Fruit fly (Drosophila melanogaster) whole organism, adult: ENCODE measurements around the gene betaCOP.
A peak's percentile ranks its signal among the peaks of the same experiment; 100 is the strongest.

ENCODE experiments used
- CG11617 ChIP-seq: fragments of 200-800 bp; sonication (Bioruptor generic); optimal IDR thresholded peaks from 2 replicates; lab custom pipeline; 2017; ENCODE audit warnings: mild to moderate bottlenecking, missing biosample characterization, missing genetic modification reagents, missing genetic modification characterization
- CG12768 ChIP-seq: fragments of 200-800 bp; sonication (Bioruptor generic); optimal IDR thresholded peaks from 2 replicates; lab custom pipeline; 2017; ENCODE audit warnings: missing biosample characterization, missing genetic modification characterization, mild to moderate bottlenecking, moderate library complexity, missing genetic modification reagents
- CG14711 ChIP-seq: fragments of 200-800 bp; sonication (Bioruptor generic); optimal IDR thresholded peaks from 2 replicates; lab custom pipeline; 2018; ENCODE audit warnings: missing biosample characterization, mild to moderate bottlenecking, missing genetic modification characterization, moderate library complexity
- CG1620 ChIP-seq: fragments of 200-800 bp; sonication (Bioruptor generic); optimal IDR thresholded peaks from 2 replicates; lab custom pipeline; 2016; ENCODE audit warnings: missing biosample characterization, missing genetic modification characterization
- CG33017 ChIP-seq: fragments of 200-800 bp; sonication (Bioruptor generic); optimal IDR thresholded peaks from 2 replicates; lab custom pipeline; 2018; ENCODE audit warnings: missing biosample characterization, mild to moderate bottlenecking, missing genetic modification characterization, moderate library complexity
- CG5204 ChIP-seq: fragments of 200-800 bp; sonication (Bioruptor generic); optimal IDR thresholded peaks from 2 replicates; lab custom pipeline; 2016; ENCODE audit warnings: missing biosample characterization, missing genetic modification characterization
- CG7045 ChIP-seq: fragments of 200-800 bp; sonication (Bioruptor generic); optimal IDR thresholded peaks from 2 replicates; lab custom pipeline; 2017; ENCODE audit warnings: missing biosample characterization, mild to moderate bottlenecking, missing genetic modification characterization
- CG7101 ChIP-seq: fragments of 200-800 bp; sonication (Bioruptor generic); optimal IDR thresholded peaks from 2 replicates; lab custom pipeline; 2018; ENCODE audit warnings: missing biosample characterization, mild to moderate bottlenecking, missing genetic modification characterization, moderate library complexity
- Clk ChIP-seq: fragments of 200-800 bp; sonication (Bioruptor generic); optimal IDR thresholded peaks from 2 replicates; lab custom pipeline; 2017; ENCODE audit warnings: missing biosample characterization, missing genetic modification characterization
- Crg-1 ChIP-seq: fragments of 200-800 bp; sonication (Bioruptor generic); optimal IDR thresholded peaks from 2 replicates; lab custom pipeline; 2016; ENCODE audit warnings: missing biosample characterization, missing genetic modification characterization
- Hr96 ChIP-seq: fragments of 200-800 bp; sonication (Bioruptor generic); optimal IDR thresholded peaks from 2 replicates; lab custom pipeline; 2016; ENCODE audit warnings: missing biosample characterization, missing genetic modification characterization
- Mnt ChIP-seq: fragments of 200-800 bp; sonication (Bioruptor generic); optimal IDR thresholded peaks from 2 replicates; lab custom pipeline; 2016; ENCODE audit warnings: missing biosample characterization, mild to moderate bottlenecking, missing genetic modification characterization
- bab1 ChIP-seq: fragments of 200-800 bp; sonication (Bioruptor generic); optimal IDR thresholded peaks from 3 replicates; lab custom pipeline; 2019; ENCODE audit warnings: missing biosample characterization, mild to moderate bottlenecking, missing genetic modification characterization, moderate library complexity
- cic ChIP-seq: fragments of 200-800 bp; sonication (Bioruptor generic); optimal IDR thresholded peaks from 2 replicates; lab custom pipeline; 2017; ENCODE audit warnings: missing biosample characterization, mild to moderate bottlenecking, missing genetic modification characterization, moderate library complexity
- cnc ChIP-seq, 2 experiments: fragments of >200 bp; optimal IDR thresholded peaks; 2 replicates each; lab custom pipeline; 2017
- kay ChIP-seq: fragments of 200-800 bp; sonication (Bioruptor generic); peaks from one replicate; lab custom pipeline; 2016; ENCODE audit warnings: missing biosample characterization, missing genetic modification characterization, borderline replicate concordance
- ovo ChIP-seq: fragments of 200-800 bp; sonication (Bioruptor generic); optimal IDR thresholded peaks from 2 replicates; lab custom pipeline; 2016; ENCODE audit warnings: missing biosample characterization, missing genetic modification characterization
- pad ChIP-seq: fragments of 200-800 bp; sonication (Bioruptor generic); optimal IDR thresholded peaks from 3 replicates; lab custom pipeline; 2017; ENCODE audit warnings: missing biosample characterization, missing genetic modification characterization, mild to moderate bottlenecking, moderate library complexity, missing genetic modification reagents
- tj ChIP-seq: fragments of 200-800 bp; sonication (Bioruptor generic); optimal IDR thresholded peaks from 3 replicates; lab custom pipeline; 2017; ENCODE audit warnings: missing biosample characterization, mild to moderate bottlenecking, missing genetic modification characterization, moderate library complexity
- toe ChIP-seq: fragments of 200-800 bp; sonication (Bioruptor generic); optimal IDR thresholded peaks from 2 replicates; lab custom pipeline; 2016; ENCODE audit warnings: missing biosample characterization, missing genetic modification characterization

betaCOP gene

DNA sequence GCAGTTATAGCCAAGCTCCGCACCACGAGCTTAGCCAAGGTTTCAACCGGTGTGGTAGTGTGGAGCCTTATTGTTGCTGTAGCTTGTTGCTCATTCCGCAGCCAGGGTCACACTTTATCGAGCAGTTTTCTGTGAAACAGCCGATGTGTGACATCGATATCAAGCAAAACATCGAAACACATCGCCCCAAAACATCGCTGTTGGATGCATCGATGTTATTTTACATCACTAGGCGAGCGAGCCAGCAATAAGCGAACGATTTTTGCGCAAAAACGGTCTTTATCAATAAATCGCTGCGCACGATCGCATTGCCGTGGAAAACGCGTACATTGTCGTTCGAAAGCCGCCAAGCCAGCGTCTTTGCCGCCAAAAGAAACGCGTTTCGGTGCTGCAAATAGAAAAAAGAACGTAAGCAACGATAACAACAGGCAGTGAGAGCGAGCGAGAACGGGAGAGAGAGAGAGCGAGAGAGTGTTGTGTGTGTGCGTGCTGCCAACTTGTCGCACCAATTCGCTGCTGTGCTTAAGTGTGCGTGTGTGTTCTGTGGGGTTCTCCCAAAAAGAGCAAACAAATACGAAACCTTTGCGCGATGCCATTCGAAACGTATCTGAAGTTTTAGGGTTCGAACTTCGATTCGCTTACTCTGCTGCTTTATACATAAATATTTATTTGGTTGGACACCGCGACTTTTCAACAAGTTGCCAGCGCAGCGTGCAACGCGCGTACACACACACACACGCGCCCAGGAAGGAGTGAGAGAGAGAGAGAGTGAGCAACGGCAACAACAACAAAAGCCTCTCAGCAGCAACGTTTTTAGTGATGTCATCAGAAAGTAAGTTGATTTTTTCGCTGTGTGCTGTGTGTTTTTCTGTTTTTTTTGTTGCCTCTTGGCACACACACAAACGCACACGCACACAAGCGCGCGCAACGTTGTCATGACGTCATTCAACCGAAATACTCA is 14.0 kb downstream of the betaCOP start:
- TF ChIP-seq pad (GFP tag; lab: Kevin White, UChicago) (peak; percentile 3), CG1620 (GFP tag; lab: Kevin White, UChicago) (peak; percentile 61), toe (GFP tag; lab: Kevin White, UChicago) (no peak), CG5204 (GFP tag; lab: Kevin White, UChicago) (no peak), ovo (GFP tag; lab: Kevin White, UChicago) (no peak), cnc (optimal IDR thresholded peaks at IDR 0.05; lab: Kevin White, UChicago) (no peak), CG7045 (GFP tag; lab: Kevin White, UChicago) (no peak), Clk (GFP tag; lab: Kevin White, UChicago) (no peak), Mnt (peak; percentile 55), CG33017 (tag; lab: Kevin White, UChicago) (no peak), CG14711 (peak; percentile 12), CG11617 (GFP tag; lab: Kevin White, UChicago) (peak; percentile 54), CG7101 (tag; lab: Kevin White, UChicago) (peak; percentile 22), kay (GFP tag; lab: Kevin White, UChicago) (no peak), Hr96 (no peak), cic (GFP tag; lab: Kevin White, UChicago) (peak; percentile 27), tj (peak; percentile 93), Crg-1 (GFP tag; lab: Kevin White, UChicago) (peak; percentile 28), bab1 (GFP tag; lab: Kevin White, UChicago) (peak; percentile 40), CG12768 (GFP tag; lab: Kevin White, UChicago) (no peak)

DNA sequence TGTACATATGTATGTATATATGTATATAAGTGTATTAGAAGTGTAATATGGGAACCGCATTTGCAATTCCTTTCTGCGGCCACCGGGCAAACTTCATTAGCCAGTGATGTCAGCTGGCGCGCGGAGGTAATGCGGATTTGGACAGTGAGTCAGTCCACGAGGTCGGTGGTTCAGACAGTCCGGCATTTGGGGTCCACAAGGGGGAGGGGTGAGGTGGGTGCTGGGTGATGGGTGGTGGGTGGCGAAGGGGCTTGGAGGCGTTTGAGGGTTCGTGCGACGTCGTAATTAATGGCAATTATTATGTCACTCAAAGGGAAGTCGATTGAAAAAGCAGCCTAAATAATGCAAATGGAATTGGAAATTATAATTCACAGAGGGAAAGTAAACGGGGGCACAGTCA is 15.3 kb downstream of the betaCOP start:
- TF ChIP-seq Mnt: no peak
- TF ChIP-seq toe (GFP tag; lab: Kevin White, UChicago): no peak
- TF ChIP-seq Clk (GFP tag; lab: Kevin White, UChicago): no peak
- TF ChIP-seq pad (GFP tag; lab: Kevin White, UChicago): no peak
- no peak for TF ChIP-seq CG14711
- TF ChIP-seq bab1 (GFP tag; lab: Kevin White, UChicago): no peak
- TF ChIP-seq CG12768 (GFP tag; lab: Kevin White, UChicago): peak; percentile 89
- TF ChIP-seq CG1620 (GFP tag; lab: Kevin White, UChicago): no peak
- peak; percentile 42 for TF ChIP-seq cic (GFP tag; lab: Kevin White, UChicago)
- TF ChIP-seq ovo (GFP tag; lab: Kevin White, UChicago): peak; percentile 18
- TF ChIP-seq tj: peak; percentile 34

DNA sequence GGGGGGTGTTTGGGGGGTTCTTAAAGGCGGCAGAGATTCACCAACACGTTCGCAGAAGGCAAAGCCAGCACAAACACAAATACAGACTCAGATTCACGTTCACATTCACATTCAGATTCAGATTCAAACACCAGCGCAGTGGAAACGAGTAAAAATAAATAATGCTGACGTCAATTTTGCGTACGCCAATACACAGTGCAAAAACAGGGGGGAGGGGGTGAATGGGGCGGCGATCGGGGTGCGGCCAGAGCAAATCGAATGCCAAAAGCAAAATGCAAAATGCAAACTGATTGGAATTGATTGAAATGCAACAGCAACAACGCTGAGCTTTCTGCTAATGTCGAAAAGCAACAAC is 16.4 kb downstream of the betaCOP start:
- no peak for TF ChIP-seq CG14711
- no peak for TF ChIP-seq CG11617 (GFP tag; lab: Kevin White, UChicago)
- TF ChIP-seq toe (GFP tag; lab: Kevin White, UChicago): no peak
- TF ChIP-seq ovo (GFP tag; lab: Kevin White, UChicago): no peak
- TF ChIP-seq Mnt: no peak
- no peak for TF ChIP-seq CG7045 (GFP tag; lab: Kevin White, UChicago)
- TF ChIP-seq kay (GFP tag; lab: Kevin White, UChicago): peak; percentile 71
- no peak for TF ChIP-seq CG7101 (tag; lab: Kevin White, UChicago)
- TF ChIP-seq CG33017 (tag; lab: Kevin White, UChicago): no peak
- TF ChIP-seq cnc (optimal IDR thresholded peaks at IDR 0.05; lab: Kevin White, UChicago): no peak
- TF ChIP-seq Hr96: no peak
- TF ChIP-seq CG1620 (GFP tag; lab: Kevin White, UChicago): no peak
- peak; percentile 19 for TF ChIP-seq CG12768 (GFP tag; lab: Kevin White, UChicago)
- TF ChIP-seq pad (GFP tag; lab: Kevin White, UChicago): no peak
- no peak for TF ChIP-seq bab1 (GFP tag; lab: Kevin White, UChicago)
- TF ChIP-seq Crg-1 (GFP tag; lab: Kevin White, UChicago): no peak
- peak; percentile 99 for TF ChIP-seq tj
- TF ChIP-seq CG5204 (GFP tag; lab: Kevin White, UChicago): no peak
- no peak for TF ChIP-seq Clk (GFP tag; lab: Kevin White, UChicago)
- TF ChIP-seq cic (GFP tag; lab: Kevin White, UChicago): peak; percentile 79

DNA sequence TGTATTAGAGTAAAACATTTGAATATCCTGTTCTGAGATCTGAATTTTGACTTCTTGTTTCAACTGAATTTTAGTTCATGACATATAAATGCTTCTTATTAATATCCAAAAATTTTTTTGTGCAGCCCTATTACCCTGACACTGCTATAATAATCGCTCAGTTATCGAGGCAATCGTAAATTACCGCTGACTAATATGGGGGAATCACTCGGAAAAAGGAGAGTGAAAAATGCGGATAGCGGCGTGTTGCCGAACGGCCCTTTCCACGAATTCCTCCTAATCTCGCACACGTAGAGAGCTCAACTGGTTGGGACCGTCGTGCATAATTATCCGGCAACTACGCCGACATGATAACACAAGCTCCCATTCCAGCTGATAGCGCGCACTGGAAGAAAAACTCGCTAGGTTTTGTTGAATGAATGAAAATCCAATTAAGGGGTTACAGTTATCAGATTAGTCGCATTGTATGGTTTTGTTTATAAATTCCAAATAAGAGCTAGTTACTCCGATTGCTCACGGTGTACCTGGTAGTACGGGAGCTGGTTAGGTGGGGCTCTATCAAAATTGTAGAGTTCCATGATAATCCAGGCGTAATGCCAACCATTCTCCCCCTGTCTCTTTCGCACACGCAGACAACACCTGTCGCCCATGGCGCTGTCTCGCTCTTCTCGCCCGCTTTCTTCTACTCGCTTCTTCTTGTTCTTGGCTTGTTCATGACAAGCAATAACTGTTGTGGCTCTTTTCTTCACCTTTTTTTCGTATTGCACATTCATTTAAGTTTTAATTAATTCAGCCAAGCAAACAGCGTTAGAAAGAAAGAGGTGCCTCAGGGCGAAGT is 17.0 kb downstream of the betaCOP start:
- peak; percentile 74 for TF ChIP-seq Mnt
- TF ChIP-seq CG7101 (tag; lab: Kevin White, UChicago): peak; percentile 82
- TF ChIP-seq toe (GFP tag; lab: Kevin White, UChicago): peak; percentile 38
- peak; percentile 28 for TF ChIP-seq CG1620 (GFP tag; lab: Kevin White, UChicago)
- no peak for TF ChIP-seq tj
- TF ChIP-seq Clk (GFP tag; lab: Kevin White, UChicago): peak; percentile 55
- no peak for TF ChIP-seq bab1 (GFP tag; lab: Kevin White, UChicago)
- TF ChIP-seq kay (GFP tag; lab: Kevin White, UChicago): no peak
- no peak for TF ChIP-seq cic (GFP tag; lab: Kevin White, UChicago)
- peak; percentile 71 for TF ChIP-seq CG7045 (GFP tag; lab: Kevin White, UChicago)
- TF ChIP-seq ovo (GFP tag; lab: Kevin White, UChicago): no peak
- TF ChIP-seq CG5204 (GFP tag; lab: Kevin White, UChicago): peak; percentile 70
- TF ChIP-seq Crg-1 (GFP tag; lab: Kevin White, UChicago): peak; percentile 25
- peak; percentile 78 for TF ChIP-seq CG11617 (GFP tag; lab: Kevin White, UChicago)
- peak; percentile 72 for TF ChIP-seq CG33017 (tag; lab: Kevin White, UChicago)
- peak in 1 of 2 experiments; percentile 78 for TF ChIP-seq cnc (optimal IDR thresholded peaks at IDR 0.05; lab: Kevin White, UChicago)
- TF ChIP-seq Hr96: peak; percentile 85
- TF ChIP-seq CG14711: peak; percentile 63
- peak; percentile 67 for TF ChIP-seq CG12768 (GFP tag; lab: Kevin White, UChicago)
- peak; percentile 90 for TF ChIP-seq pad (GFP tag; lab: Kevin White, UChicago)
